Fruit fly (Drosophila melanogaster): ENCODE measurements around the gene bip1.

DNA sequence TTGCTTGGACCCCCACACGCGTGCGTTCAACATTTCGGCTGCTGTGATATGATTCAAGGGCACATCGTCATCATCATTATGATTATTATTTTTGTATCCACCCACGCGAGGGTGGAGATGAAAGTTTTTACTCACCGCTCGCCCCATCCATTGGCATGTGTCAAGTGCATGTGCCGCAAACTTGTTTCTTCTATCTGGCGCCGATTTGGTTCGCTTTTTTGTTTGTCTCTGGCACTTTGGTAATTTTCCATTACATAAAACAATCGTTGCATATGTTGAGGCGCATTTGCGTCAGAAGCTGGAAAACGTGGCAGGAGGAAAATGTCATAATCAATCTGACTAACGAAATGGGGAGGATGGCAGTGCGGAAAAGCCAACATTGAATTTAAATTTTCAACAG lies 24.7 kb downstream of the bip1 start:
- TF ChIP-seq Snoo (tag; optimal IDR thresholded peaks at IDR 0.05) (no peak), gl (tag; optimal IDR thresholded peaks at IDR 0.05) (no peak), Pif1B (GFP tag; optimal IDR thresholded peaks at IDR 0.05) (no peak), EcR (GFP tag; optimal IDR thresholded peaks at IDR 0.05) (no peak), CG32121 (GFP tag; IDR thresholded peaks at IDR 0.05) (no peak), CG14655 (GFP tag; optimal IDR thresholded peaks at IDR 0.05) (no peak), D1 (tag; optimal IDR thresholded peaks at IDR 0.05) (no peak), CG12605 (GFP tag; IDR thresholded peaks at IDR 0.05) (no peak)
